Fruit fly (Drosophila melanogaster) whole organism, embryonic: Measurements from ENCODE around the gene smal.

ENCODE experiments used
- CG17359 ChIP-seq: fragments of 200-800 bp; sonication (Bioruptor generic); optimal IDR thresholded peaks from 3 replicates; lab custom pipeline; 2018; ENCODE audit warnings: missing biosample characterization, mild to moderate bottlenecking, missing genetic modification characterization, moderate library complexity
- CG3281 ChIP-seq: fragments of 200-800 bp; sonication (Bioruptor generic); optimal IDR thresholded peaks from 3 replicates; lab custom pipeline; 2017; ENCODE audit warnings: missing biosample characterization, mild to moderate bottlenecking, missing genetic modification characterization
- Lpt ChIP-seq: fragments of >200 bp; optimal IDR thresholded peaks from 2 replicates; lab custom pipeline; 2018; ENCODE audit warnings: missing biosample characterization, missing genetic modification characterization
- Rfx ChIP-seq: fragments of 200-800 bp; sonication (Bioruptor generic); IDR thresholded peaks from 2 replicates; pipeline ENCODE4 v1.3.6; 2022; ENCODE audit warnings: missing biosample characterization, missing genetic modification characterization
- chm ChIP-seq: fragments of 200-800 bp; sonication (Bioruptor generic); IDR thresholded peaks from 2 replicates; pipeline ENCODE4 v1.3.6; 2022; ENCODE audit warnings: missing biosample characterization, missing genetic modification characterization
- psq ChIP-seq: fragments of 200-800 bp; sonication (Bioruptor generic); optimal IDR thresholded peaks from 2 replicates; lab custom pipeline; 2017; ENCODE audit warnings: missing biosample characterization, missing genetic modification characterization

DNA sequence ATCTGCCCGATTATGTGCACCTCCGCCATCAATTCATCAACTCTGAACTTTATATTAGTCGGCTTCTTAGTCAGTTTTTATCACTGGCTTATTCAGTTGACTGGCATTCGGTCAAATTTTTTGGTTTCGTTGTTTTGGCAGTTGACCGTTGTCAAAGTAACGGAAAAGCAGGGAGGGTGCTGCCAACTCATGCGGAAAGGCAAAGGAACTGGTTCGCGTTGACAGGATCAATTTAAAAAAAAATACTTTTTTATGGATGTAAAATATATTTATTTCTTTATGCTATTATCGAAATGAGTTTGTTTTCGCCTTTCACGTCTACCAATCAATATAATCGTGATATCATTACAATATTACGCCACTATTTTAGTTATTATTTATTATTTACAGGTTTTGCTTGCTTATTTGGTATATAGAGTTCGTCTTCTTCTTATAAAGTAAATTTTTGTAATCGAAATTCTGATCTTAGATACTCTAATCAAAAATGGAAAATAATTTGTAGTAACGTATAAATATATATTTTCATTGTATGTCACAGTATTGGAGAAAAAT is 48.3 kb upstream of the smal start, which contains the start of the genes B9d2, tctn and CG9222:
- TF ChIP-seq Lpt (GFP tag; lab: Kevin White, UChicago) (no peak), CG17359 (tag; lab: Kevin White, UChicago) (no peak), psq (GFP tag; lab: Kevin White, UChicago) (no peak), chm (GFP tag; lab: Robert Waterston, UW) (no peak), CG3281 (no peak), Rfx (GFP tag; lab: Robert Waterston, UW) (no peak)
